Fruit fly (Drosophila melanogaster) whole organism, prepupa: ENCODE data around the gene CG15202.

Source experiments
- CG6163 ChIP-seq: fragments of 200-800 bp; sonication (Bioruptor generic); IDR thresholded peaks from 3 replicates; pipeline ENCODE4 v1.3.6; 2022; ENCODE audit warnings: missing biosample characterization, missing genetic modification characterization
- Gug ChIP-seq: fragments of 200-800 bp; sonication (Bioruptor generic); IDR thresholded peaks from 2 replicates; pipeline ENCODE4 v1.3.6; 2022; ENCODE audit warnings: missing biosample characterization, missing genetic modification characterization
- Lpt ChIP-seq: fragments of 200-800 bp; sonication (Bioruptor generic); optimal IDR thresholded peaks from 3 replicates; lab custom pipeline; 2016; ENCODE audit warnings: missing biosample characterization, missing genetic modification characterization
- Met ChIP-seq: fragments of 200-800 bp; sonication (Bioruptor generic); optimal IDR thresholded peaks from 3 replicates; lab custom pipeline; 2016; ENCODE audit warnings: missing biosample characterization, missing genetic modification characterization
- salr ChIP-seq, 2 experiments: fragments of 200-800 bp; sonication (Bioruptor generic); optimal IDR thresholded peaks; 3 replicates each; lab custom pipeline; 2016 to 2018; ENCODE audit warnings: missing biosample characterization in 2 of 2, missing genetic modification characterization in 2 of 2, mild to moderate bottlenecking in 1 of 2
- ss ChIP-seq, 2 experiments: fragments of 200-800 bp; sonication (Bioruptor generic); optimal IDR thresholded peaks; 2 replicates in 1 of 2; 3 replicates in 1 of 2; lab custom pipeline; 2017 to 2018; ENCODE audit warnings: mild to moderate bottlenecking in 2 of 2, missing biosample characterization in 2 of 2, missing genetic modification characterization in 2 of 2, moderate library complexity in 1 of 2

- no peak for TF ChIP-seq Lpt (GFP tag; lab: Kevin White, UChicago)
- TF ChIP-seq CG6163 (GFP tag; lab: Robert Waterston, UW): no peak
- no peak for TF ChIP-seq ss (GFP tag; optimal IDR thresholded peaks at IDR 0.05; lab: Kevin White, UChicago)
- no peak for TF ChIP-seq salr (GFP tag; optimal IDR thresholded peaks at IDR 0.05; lab: Kevin White, UChicago)
- TF ChIP-seq Gug: no peak
- no peak for TF ChIP-seq Met (GFP tag; lab: Kevin White, UChicago)
Observed at dm6 chrX:11143820-11144219, 1.5 kb downstream of the CG15202 start, which contains the start of gene CG15201.
